Fruit fly (Drosophila melanogaster) whole organism, embryonic: ENCODE results near the gene Cog2.

Experiments
- BEAF-32 ChIP-seq: fragments of 200-800 bp; sonication (Bioruptor generic); optimal IDR thresholded peaks from 3 replicates; lab custom pipeline; 2017; ENCODE audit warnings: missing biosample characterization, missing genetic modification characterization, mild to moderate bottlenecking, moderate library complexity, missing genetic modification reagents
- CG10274 ChIP-seq: fragments of 200-800 bp; sonication (Bioruptor generic); optimal IDR thresholded peaks from 3 replicates; lab custom pipeline; 2017; ENCODE audit warnings: missing biosample characterization, mild to moderate bottlenecking, missing genetic modification characterization
- CG10654 ChIP-seq: fragments of 200-800 bp; sonication (Bioruptor generic); optimal IDR thresholded peaks from 2 replicates; lab custom pipeline; 2016; ENCODE audit warnings: missing biosample characterization, missing genetic modification characterization
- CG11504 ChIP-seq: fragments of 200-800 bp; sonication (Bioruptor generic); optimal IDR thresholded peaks from 3 replicates; lab custom pipeline; 2019; ENCODE audit warnings: missing biosample characterization, mild to moderate bottlenecking, missing genetic modification characterization, moderate library complexity
- CG11696 ChIP-seq: fragments of 200-800 bp; sonication (Bioruptor generic); IDR thresholded peaks from 2 replicates; pipeline ENCODE4 v1.3.6; 2022; ENCODE audit warnings: missing biosample characterization, missing genetic modification characterization
- CG12071 ChIP-seq: fragments of 200-800 bp; sonication (Bioruptor generic); optimal IDR thresholded peaks from 3 replicates; lab custom pipeline; 2018; ENCODE audit warnings: missing biosample characterization, mild to moderate bottlenecking, missing genetic modification characterization
- CG12155 ChIP-seq: fragments of 200-800 bp; sonication (Bioruptor generic); optimal IDR thresholded peaks from 3 replicates; lab custom pipeline; 2016; ENCODE audit warnings: missing biosample characterization, missing genetic modification characterization
- CG1233 ChIP-seq: fragments of 200-800 bp; sonication (Bioruptor generic); optimal IDR thresholded peaks from 4 replicates; lab custom pipeline; 2018; ENCODE audit warnings: missing biosample characterization, mild to moderate bottlenecking, missing genetic modification characterization
- CG15514 ChIP-seq: fragments of 200-800 bp; sonication (Bioruptor generic); optimal IDR thresholded peaks from 3 replicates; lab custom pipeline; 2017; ENCODE audit warnings: missing biosample characterization, missing genetic modification characterization, mild to moderate bottlenecking, moderate library complexity, missing genetic modification reagents
- CG1603 ChIP-seq: fragments of 200-800 bp; sonication (Bioruptor generic); optimal IDR thresholded peaks from 2 replicates; lab custom pipeline; 2019; ENCODE audit warnings: missing biosample characterization, mild to moderate bottlenecking, missing genetic modification characterization, moderate library complexity
- CG16813 ChIP-seq: fragments of 200-800 bp; sonication (Bioruptor generic); IDR thresholded peaks from 3 replicates; pipeline ENCODE4 v1.3.6; 2022; ENCODE audit warnings: missing biosample characterization, missing genetic modification characterization; ENCODE audit not compliant: partially characterized antibody
- CG18262 ChIP-seq: fragments of 200-800 bp; optimal IDR thresholded peaks from 3 replicates; lab custom pipeline; 2019; ENCODE audit warnings: missing biosample characterization, mild to moderate bottlenecking, missing genetic modification characterization, moderate library complexity
- CG2678 ChIP-seq: fragments of 200-800 bp; sonication (Bioruptor generic); optimal IDR thresholded peaks from 3 replicates; lab custom pipeline; 2019; ENCODE audit warnings: missing biosample characterization, mild to moderate bottlenecking, missing genetic modification characterization, moderate library complexity
- CG33213 ChIP-seq: fragments of 200-800 bp; sonication (Bioruptor generic); optimal IDR thresholded peaks from 3 replicates; lab custom pipeline; 2016; ENCODE audit warnings: missing biosample characterization, missing genetic modification characterization
- CG4424 ChIP-seq: fragments of 200-800 bp; sonication (Bioruptor generic); optimal IDR thresholded peaks from 3 replicates; lab custom pipeline; 2016; ENCODE audit warnings: missing biosample characterization, missing genetic modification characterization
- CG4820 ChIP-seq: fragments of 200-800 bp; sonication (Bioruptor generic); optimal IDR thresholded peaks from 3 replicates; lab custom pipeline; 2016; ENCODE audit warnings: missing biosample characterization, missing genetic modification characterization
- CG6689 ChIP-seq: fragments of 200-800 bp; sonication (Bioruptor generic); IDR thresholded peaks from 2 replicates; pipeline ENCODE4 v1.3.6; 2022; ENCODE audit warnings: missing biosample characterization, missing genetic modification characterization
- CG8359 ChIP-seq: fragments of 200-800 bp; sonication (Bioruptor generic); optimal IDR thresholded peaks from 2 replicates; lab custom pipeline; 2017; ENCODE audit warnings: missing biosample characterization, mild to moderate bottlenecking, missing genetic modification characterization, borderline replicate concordance
- CG8388 ChIP-seq: fragments of 200-800 bp; sonication (Bioruptor generic); optimal IDR thresholded peaks from 2 replicates; lab custom pipeline; 2019; ENCODE audit warnings: missing biosample characterization, mild to moderate bottlenecking, missing genetic modification characterization, moderate library complexity
- Dek ChIP-seq: fragments of 200-800 bp; sonication (Bioruptor generic); optimal IDR thresholded peaks from 3 replicates; lab custom pipeline; 2019; ENCODE audit warnings: missing biosample characterization, mild to moderate bottlenecking, missing genetic modification characterization, moderate library complexity
- ERR ChIP-seq: fragments of 200-800 bp; sonication (Bioruptor generic); optimal IDR thresholded peaks from 2 replicates; lab custom pipeline; 2016; ENCODE audit warnings: missing biosample characterization, missing genetic modification characterization
- Fer3 ChIP-seq: fragments of 200-800 bp; sonication (Bioruptor generic); optimal IDR thresholded peaks from 2 replicates; lab custom pipeline; 2018; ENCODE audit warnings: missing biosample characterization, mild to moderate bottlenecking, missing genetic modification characterization, moderate library complexity
- Gug ChIP-seq: fragments of 200-800 bp; sonication (Bioruptor generic); IDR thresholded peaks from 4 replicates; pipeline ENCODE4 v1.3.6; 2022; ENCODE audit warnings: missing biosample characterization, missing genetic modification characterization
- Lhr ChIP-seq: fragments of 200-800 bp; sonication (Bioruptor generic); optimal IDR thresholded peaks from 3 replicates; lab custom pipeline; 2017; ENCODE audit warnings: mild to moderate bottlenecking, missing biosample characterization, missing genetic modification reagents, missing genetic modification characterization
- Mes4 ChIP-seq: fragments of 200-800 bp; sonication (Bioruptor generic); optimal IDR thresholded peaks from 2 replicates; lab custom pipeline; 2016; ENCODE audit warnings: missing biosample characterization, missing genetic modification characterization
- Mrtf ChIP-seq: fragments of 200-800 bp; sonication (Bioruptor generic); IDR thresholded peaks from 3 replicates; pipeline ENCODE4 v1.3.6; 2022; ENCODE audit warnings: missing biosample characterization, missing genetic modification characterization
- Rfx ChIP-seq: fragments of 200-800 bp; sonication (Bioruptor generic); IDR thresholded peaks from 2 replicates; pipeline ENCODE4 v1.3.6; 2022; ENCODE audit warnings: missing biosample characterization, missing genetic modification characterization
- Sox102F ChIP-seq: fragments of 200-800 bp; sonication (Bioruptor generic); optimal IDR thresholded peaks from 2 replicates; lab custom pipeline; 2018; ENCODE audit warnings: missing biosample characterization, mild to moderate bottlenecking, missing genetic modification characterization, moderate library complexity
- Usf ChIP-seq: fragments of 200-800 bp; sonication (Bioruptor generic); optimal IDR thresholded peaks from 2 replicates; lab custom pipeline; 2017; ENCODE audit warnings: missing genotype, missing biosample characterization, missing genetic modification characterization
- amos ChIP-seq: fragments of 200-800 bp; sonication (Bioruptor generic); IDR thresholded peaks from 2 replicates; pipeline ENCODE4 v1.3.6; 2022; ENCODE audit warnings: missing biosample characterization, missing genetic modification characterization; ENCODE audit not compliant: partially characterized antibody
- bowl ChIP-seq: fragments of 200-800 bp; sonication (Bioruptor generic); IDR thresholded peaks from 2 replicates; pipeline ENCODE4 v1.3.6; 2022; ENCODE audit warnings: missing biosample characterization, missing genetic modification characterization
- chn ChIP-seq: fragments of 200-800 bp; sonication (Bioruptor generic); optimal IDR thresholded peaks from 2 replicates; lab custom pipeline; 2016; ENCODE audit warnings: missing biosample characterization, missing genetic modification characterization
- dysf ChIP-seq: fragments of 200-800 bp; sonication (Bioruptor generic); IDR thresholded peaks from 3 replicates; pipeline ENCODE4 v1.3.6; 2022; ENCODE audit warnings: missing biosample characterization, missing genetic modification characterization
- esg ChIP-seq: fragments of 200-800 bp; sonication (Bioruptor generic); conservative IDR thresholded peaks from 2 replicates; pipeline ENCODE4 v1.3.6; 2022; ENCODE audit warnings: missing biosample characterization, missing genetic modification characterization
- fu2 ChIP-seq: fragments of 200-800 bp; sonication (Bioruptor generic); optimal IDR thresholded peaks from 2 replicates; lab custom pipeline; 2016; ENCODE audit warnings: missing biosample characterization, missing genetic modification characterization
- gcm ChIP-seq: fragments of 200-800 bp; sonication (Bioruptor generic); optimal IDR thresholded peaks from 2 replicates; lab custom pipeline; 2019; ENCODE audit warnings: missing biosample characterization, mild to moderate bottlenecking, missing genetic modification characterization, moderate library complexity
- hbn ChIP-seq: fragments of 200-800 bp; sonication (Bioruptor generic); IDR thresholded peaks from 2 replicates; pipeline ENCODE4 v1.3.6; 2022; ENCODE audit warnings: missing biosample characterization, missing genetic modification characterization; ENCODE audit not compliant: partially characterized antibody
- insv ChIP-seq, 2 experiments: fragments of 200-800 bp; sonication (Bioruptor generic); optimal IDR thresholded peaks; 3 replicates each; lab custom pipeline; 2016 to 2018; ENCODE audit warnings: missing biosample characterization in 2 of 2, missing genetic modification characterization in 2 of 2
- jumu ChIP-seq: fragments of 200-800 bp; sonication (Bioruptor generic); optimal IDR thresholded peaks from 3 replicates; lab custom pipeline; 2016; ENCODE audit warnings: missing biosample characterization, missing genetic modification characterization
- lab ChIP-seq: fragments of 200-800 bp; sonication (Bioruptor generic); optimal IDR thresholded peaks from 3 replicates; lab custom pipeline; 2017; ENCODE audit warnings: missing biosample characterization, missing genetic modification characterization, mild to moderate bottlenecking, moderate library complexity, missing genetic modification reagents
- lmd ChIP-seq: fragments of 200-800 bp; sonication (Bioruptor generic); IDR thresholded peaks from 2 replicates; pipeline ENCODE4 v1.3.6; 2022; ENCODE audit warnings: missing biosample characterization, missing genetic modification characterization
- lov ChIP-seq, 2 experiments: fragments of 200-800 bp in 1 of 2; fragments of >200 bp in 1 of 2; sonication (Bioruptor generic) in 1 of 2; IDR thresholded peaks in 1 of 2; optimal IDR thresholded peaks in 1 of 2; 2 replicates in 1 of 2; 3 replicates in 1 of 2; pipeline versions ENCODE4 v1.3.6 to Lab custom; 2017 to 2022; ENCODE audit warnings: missing biosample characterization in 1 of 2, missing genetic modification characterization in 1 of 2
- mam ChIP-seq: fragments of 200-800 bp; sonication (Bioruptor generic); optimal IDR thresholded peaks from 3 replicates; lab custom pipeline; 2016; ENCODE audit warnings: missing biosample characterization, missing genetic modification characterization
- mld ChIP-seq: fragments of 200-800 bp; sonication (Bioruptor generic); IDR thresholded peaks from 3 replicates; pipeline ENCODE4 v1.3.6; 2022; ENCODE audit warnings: missing biosample characterization, missing genetic modification characterization; ENCODE audit not compliant: partially characterized antibody
- p53 ChIP-seq: fragments of 200-800 bp; sonication (Bioruptor generic); optimal IDR thresholded peaks from 2 replicates; lab custom pipeline; 2016; ENCODE audit warnings: missing biosample characterization, missing genetic modification characterization
- ro ChIP-seq: fragments of 200-800 bp; sonication (Bioruptor generic); IDR thresholded peaks from 2 replicates; pipeline ENCODE4 v1.3.6; 2022; ENCODE audit warnings: missing biosample characterization, missing genetic modification characterization
- vvl ChIP-seq: fragments of 200-800 bp; sonication (Bioruptor generic); IDR thresholded peaks from 2 replicates; pipeline ENCODE4 v1.3.6; 2022; ENCODE audit warnings: missing biosample characterization, missing genetic modification characterization

Gene Cog2

DNA sequence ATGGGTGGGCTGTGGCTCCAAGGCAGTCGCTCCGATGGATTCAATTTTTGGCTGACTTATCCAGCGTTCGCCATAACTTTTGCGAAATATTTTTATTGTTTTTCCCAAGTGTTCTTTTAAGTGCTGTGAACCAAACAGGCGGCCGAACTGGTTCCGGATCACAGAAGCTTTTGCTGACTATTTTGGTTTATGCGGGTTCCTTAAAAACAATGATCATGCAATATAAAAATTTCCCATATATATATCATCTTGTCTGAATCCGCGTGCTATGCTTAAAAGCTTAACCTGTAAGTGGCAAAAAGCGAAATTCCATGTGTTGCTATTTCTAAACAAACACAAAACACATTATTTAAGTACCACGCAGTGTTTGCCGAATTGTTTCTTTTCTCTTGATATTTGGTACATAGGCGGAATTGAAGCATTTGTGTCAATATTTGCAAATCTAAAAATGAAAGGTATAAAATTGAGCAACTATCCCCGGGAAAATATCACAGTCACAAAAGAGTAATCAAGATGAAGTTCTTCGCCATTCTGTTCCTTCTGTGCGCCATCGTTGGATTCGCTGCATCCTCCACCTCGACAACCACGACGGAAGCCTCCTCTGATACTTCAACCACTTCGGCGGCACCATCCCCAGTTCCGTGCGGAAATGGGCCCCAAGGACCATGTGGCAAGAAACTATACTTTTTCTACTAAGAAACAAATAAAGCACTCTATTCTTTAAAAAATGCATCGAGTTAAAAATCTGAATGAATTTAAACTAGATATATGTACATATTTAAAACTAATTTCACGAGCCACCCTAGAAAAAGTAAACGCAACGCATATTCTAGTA is 41.3 kb downstream of the Cog2 start, which contains the start of the genes CG6276 and CG44040 (continued):
- TF ChIP-seq CG11504 (peak; percentile 64), lov (optimal IDR thresholded peaks at IDR 0.05; lab: Kevin White, UChicago) (no peak), lov (GFP tag; IDR thresholded peaks at IDR 0.05; lab: Robert Waterston, UW) (no peak), Mrtf (peak; percentile 39; the same call in 1 of the 3 replicates), ERR (GFP tag; lab: Kevin White, UChicago) (no peak), Sox102F (GFP tag; lab: Kevin White, UChicago) (peak; percentile 35), dysf (peak; percentile 45; the same call in 1 of the 3 replicates), vvl (GFP tag; lab: Robert Waterston, UW) (peak; percentile 54), CG18262 (tag; lab: Kevin White, UChicago) (peak; percentile 48), CG10654 (GFP tag; lab: Kevin White, UChicago) (peak; percentile 23), insv (GFP tag; optimal IDR thresholded peaks at IDR 0.05; lab: Kevin White, UChicago) (peak in 1 of 2 experiments; percentile 3), esg (GFP tag; lab: Robert Waterston, UW) (peak; percentile 22; the same call in 1 of the 2 replicates), Gug (GFP tag; lab: Robert Waterston, UW) (peak; percentile 19; the same call in 1 of the 4 replicates), jumu (GFP tag; lab: Kevin White, UChicago) (no peak), CG11696 (GFP tag; lab: Robert Waterston, UW) (peak; percentile 11; the same call in 1 of the 2 replicates), lmd (peak; percentile 32; the same call in 1 of the 2 replicates), CG6689 (GFP tag; lab: Robert Waterston, UW) (peak; percentile 74), mam (GFP tag; lab: Kevin White, UChicago) (peak; percentile 26), BEAF-32 (peak; percentile 24), CG8388 (GFP tag; lab: Kevin White, UChicago) (peak; percentile 32), Dek (tag; lab: Kevin White, UChicago) (peak; percentile 35), CG15514 (GFP tag; lab: Kevin White, UChicago) (peak; percentile 99), CG12071 (GFP tag; lab: Kevin White, UChicago) (peak; percentile 21), CG1233 (GFP tag; lab: Kevin White, UChicago) (peak; percentile 41), Lhr (GFP tag; lab: Kevin White, UChicago) (no peak), CG4424 (GFP tag; lab: Kevin White, UChicago) (peak; percentile 40), Rfx (peak; percentile 65), chn (GFP tag; lab: Kevin White, UChicago) (peak; percentile 16), fu2 (no peak), CG16813 (no peak), Mes4 (GFP tag; lab: Kevin White, UChicago) (no peak), ro (GFP tag; lab: Robert Waterston, UW) (0 out of 2 replicates have a peak, but pooled peaks have one; percentile 20), CG1603 (tag; lab: Kevin White, UChicago) (peak; percentile 55), gcm (GFP tag; lab: Kevin White, UChicago) (peak; percentile 40), lab (GFP tag; lab: Kevin White, UChicago) (peak; percentile 76), mld (GFP tag; lab: Robert Waterston, UW) (no peak), bowl (GFP tag; lab: Robert Waterston, UW) (no peak), Fer3 (peak; percentile 61), p53 (peak; percentile 23), Usf (peak; percentile 11), CG2678 (tag; lab: Kevin White, UChicago) (peak; percentile 65), CG4820 (GFP tag; lab: Kevin White, UChicago) (peak; percentile 99), CG12155 (peak; percentile 5), CG33213 (peak; percentile 14), CG10274 (peak; percentile 47), hbn (no peak), amos (GFP tag; lab: Robert Waterston, UW) (peak; percentile 19; the same call in 1 of the 2 replicates), CG8359 (GFP tag; lab: Kevin White, UChicago) (no peak)
